Fruit fly (Drosophila melanogaster): ENCODE measurements around the gene CG15385.

CG15385 gene

DNA sequence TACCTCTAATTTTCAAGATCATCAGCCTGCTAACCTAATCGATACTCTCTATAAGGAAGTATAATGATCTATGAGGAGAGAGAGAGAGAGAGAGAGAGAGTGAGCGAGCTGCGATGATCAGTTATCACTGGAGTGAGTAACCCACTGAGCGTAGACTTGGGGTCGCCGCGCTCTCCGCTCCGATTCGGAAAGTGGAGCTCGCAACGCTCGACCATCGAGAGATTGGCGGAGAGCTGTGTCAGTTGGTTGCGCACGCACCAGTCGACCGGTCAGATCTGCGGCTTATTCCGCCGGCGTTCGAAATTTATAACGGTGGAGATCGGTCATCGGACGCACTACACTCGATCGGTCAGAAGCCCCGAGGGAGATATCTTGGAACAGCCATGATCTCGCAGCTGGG, 29.8 kb upstream of the CG15385 start, which contains the start of gene CG4267 (continued):
- TF ChIP-seq lmd (GFP tag; IDR thresholded peaks at IDR 0.05): 0 out of 2 replicates have a peak, but pooled peaks have one; percentile 10
- no peak for TF ChIP-seq pan (optimal IDR thresholded peaks at IDR 0.05)
- peak in 1 of 2 experiments; percentile 10 for TF ChIP-seq pan (GFP tag; optimal IDR thresholded peaks at IDR 0.05 in 1 of 2, IDR thresholded peaks at IDR 0.05 in 1 of 2)
- peak; percentile 90; the same call in 3 of the 4 replicates for TF ChIP-seq chinmo (GFP tag; IDR thresholded peaks at IDR 0.05; ENCODE audit: partially characterized antibody)
- no peak for TF ChIP-seq Gsc (GFP tag; IDR thresholded peaks at IDR 0.05)
- TF ChIP-seq CG6175 (GFP tag; IDR thresholded peaks at IDR 0.05): no peak
- no peak for TF ChIP-seq hkb (optimal IDR thresholded peaks at IDR 0.05)
- 0 out of 2 replicates have a peak, but pooled peaks have one; percentile 31 for TF ChIP-seq hkb (GFP tag; IDR thresholded peaks at IDR 0.05)
- no peak for TF ChIP-seq h (optimal IDR thresholded peaks at IDR 0.05)
- TF ChIP-seq CG4424 (GFP tag; optimal IDR thresholded peaks at IDR 0.05): no peak
- TF ChIP-seq Dll (GFP tag; IDR thresholded peaks at IDR 0.05; ENCODE audit: partially characterized antibody): peak; percentile 63
- peak; percentile 45 for TF ChIP-seq ftz-f1 (GFP tag; optimal IDR thresholded peaks at IDR 0.05)
- peak; percentile 87 for TF ChIP-seq yki (optimal IDR thresholded peaks at IDR 0.05)
- TF ChIP-seq vvl (GFP tag; IDR thresholded peaks at IDR 0.05): peak; percentile 40; the same call in 1 of the 2 replicates
- no peak for TF ChIP-seq Myb (GFP tag; optimal IDR thresholded peaks at IDR 0.05)
- TF ChIP-seq z (GFP tag; IDR thresholded peaks at IDR 0.05): no peak; the same call in 2 of the 3 replicates
- TF ChIP-seq Jarid2 (GFP tag; optimal IDR thresholded peaks at IDR 0.05): peak; percentile 80
- TF ChIP-seq sob (GFP tag; IDR thresholded peaks at IDR 0.05): 0 out of 2 replicates have a peak, but pooled peaks have one; percentile 19
- peak; percentile 40 for TF ChIP-seq gro (GFP tag; optimal IDR thresholded peaks at IDR 0.05)
- no peak for TF ChIP-seq CG3847 (GFP tag; IDR thresholded peaks at IDR 0.05)
- no peak for TF ChIP-seq CG6689 (GFP tag; IDR thresholded peaks at IDR 0.05)
- TF ChIP-seq CG6765 (GFP tag; optimal IDR thresholded peaks at IDR 0.05): no peak
- TF ChIP-seq Hr78 (GFP tag; optimal IDR thresholded peaks at IDR 0.05): no peak
- peak; percentile 34 for TF ChIP-seq unc-4 (GFP tag; IDR thresholded peaks at IDR 0.05; ENCODE audit: partially characterized antibody)
- TF ChIP-seq CG11695 (GFP tag; IDR thresholded peaks at IDR 0.05): no peak
- TF ChIP-seq Drgx (GFP tag; IDR thresholded peaks at IDR 0.05): 0 out of 2 replicates have a peak, but pooled peaks have one; percentile 22
- TF ChIP-seq E2f2 (GFP tag; IDR thresholded peaks at IDR 0.05): no peak
- TF ChIP-seq ci (GFP tag; IDR thresholded peaks at IDR 0.05): peak; percentile 52; the same call in 1 of the 3 replicates
- no peak for TF ChIP-seq fd64A (GFP tag; optimal IDR thresholded peaks at IDR 0.05)
- peak; percentile 60 for TF ChIP-seq chm (GFP tag; IDR thresholded peaks at IDR 0.05)
- no peak for TF ChIP-seq Kr (GFP tag; optimal IDR thresholded peaks at IDR 0.05)
- 0 out of 3 replicates have a peak, but pooled peaks have one; percentile 9 for TF ChIP-seq gce (GFP tag; IDR thresholded peaks at IDR 0.05)
- TF ChIP-seq CG32532 (GFP tag; IDR thresholded peaks at IDR 0.05): peak; percentile 64; the same call in 1 of the 2 replicates
- no peak for TF ChIP-seq Asciz (GFP tag; optimal IDR thresholded peaks at IDR 0.05)
- TF ChIP-seq ken (GFP tag; IDR thresholded peaks at IDR 0.05): 0 out of 3 replicates have a peak, but pooled peaks have one; percentile 27
- TF ChIP-seq D (optimal IDR thresholded peaks at IDR 0.05): no peak
- TF ChIP-seq D (GFP tag; optimal IDR thresholded peaks at IDR 0.05): no peak
- peak; percentile 67; the same call in 2 of the 3 replicates for TF ChIP-seq zen2 (GFP tag; IDR thresholded peaks at IDR 0.05; ENCODE audit: partially characterized antibody)
- TF ChIP-seq Med (GFP tag): peak; percentile 80
- no peak for TF ChIP-seq cas (GFP tag; IDR thresholded peaks at IDR 0.05)
- TF ChIP-seq CG18476 (GFP tag; optimal IDR thresholded peaks at IDR 0.05): no peak
- TF ChIP-seq run (tag; optimal IDR thresholded peaks at IDR 0.05): no peak
- no peak for TF ChIP-seq eve (GFP tag; optimal IDR thresholded peaks at IDR 0.05)
- 0 out of 2 replicates have a peak, but pooled peaks have one; percentile 9 for TF ChIP-seq onecut (GFP tag; IDR thresholded peaks at IDR 0.05)
- TF ChIP-seq fd3F (GFP tag; optimal IDR thresholded peaks at IDR 0.05): no peak
- TF ChIP-seq Mad (GFP tag; optimal IDR thresholded peaks at IDR 0.05): no peak
- TF ChIP-seq sna (GFP tag; IDR thresholded peaks at IDR 0.05; ENCODE audit: partially characterized antibody): peak; percentile 50; the same call in 1 of the 2 replicates
- peak; percentile 27; the same call in 1 of the 3 replicates for TF ChIP-seq Dbx (GFP tag; IDR thresholded peaks at IDR 0.05)
- TF ChIP-seq CG1792 (GFP tag; optimal IDR thresholded peaks at IDR 0.05): no peak
- TF ChIP-seq Deaf1 (tag; optimal IDR thresholded peaks at IDR 0.05): peak; percentile 60
- no peak for TF ChIP-seq repo (GFP tag; optimal IDR thresholded peaks at IDR 0.05)
- TF ChIP-seq Doc3 (GFP tag; IDR thresholded peaks at IDR 0.05; ENCODE audit: partially characterized antibody): peak; percentile 32; the same call in 1 of the 3 replicates
